Fruit fly (Drosophila melanogaster) whole organism, embryonic: ENCODE results near the gene Mal-B2.

Source experiments
- Ada2b ChIP-seq: fragments of 200-800 bp; sonication (Bioruptor generic); IDR thresholded peaks from 2 replicates; pipeline ENCODE4 v1.3.6; 2022; ENCODE audit warnings: missing biosample characterization, missing genetic modification characterization
- Atf6 ChIP-seq: fragments of 200-800 bp; sonication (Bioruptor generic); IDR thresholded peaks from 2 replicates; pipeline ENCODE4 v1.3.6; 2022; ENCODE audit warnings: missing biosample characterization, missing genetic modification characterization
- Awh ChIP-seq: fragments of 200-800 bp; sonication (Bioruptor generic); IDR thresholded peaks from 2 replicates; pipeline ENCODE4, ENCODE4 v1.3.6; 2022; ENCODE audit warnings: missing biosample characterization, missing genetic modification characterization
- CG10209 ChIP-seq: fragments of 200-800 bp; sonication (Bioruptor generic); optimal IDR thresholded peaks from 3 replicates; lab custom pipeline; 2017; ENCODE audit warnings: missing biosample characterization, mild to moderate bottlenecking, missing genetic modification characterization, missing genetic modification reagents
- CG10654 ChIP-seq: fragments of 200-800 bp; sonication (Bioruptor generic); optimal IDR thresholded peaks from 2 replicates; lab custom pipeline; 2016; ENCODE audit warnings: missing biosample characterization, missing genetic modification characterization
- CG10959 ChIP-seq: fragments of 200-800 bp; sonication (Bioruptor generic); IDR thresholded peaks from 2 replicates; pipeline ENCODE4 v1.3.6; 2022; ENCODE audit warnings: missing biosample characterization, missing genetic modification characterization
- CG11398 ChIP-seq: fragments of 200-800 bp; sonication (Bioruptor generic); optimal IDR thresholded peaks from 2 replicates; lab custom pipeline; 2016; ENCODE audit warnings: missing biosample characterization, missing genetic modification characterization
- CG11695 ChIP-seq: fragments of 200-800 bp; sonication (Bioruptor generic); IDR thresholded peaks from 3 replicates; pipeline ENCODE4 v1.3.6; 2022; ENCODE audit warnings: missing biosample characterization, missing genetic modification characterization
- CG14441 ChIP-seq: fragments of 200-800 bp; sonication (Bioruptor generic); IDR thresholded peaks from 2 replicates; pipeline ENCODE4 v1.3.6; 2022; ENCODE audit warnings: missing biosample characterization, missing genetic modification characterization
- CG14667 ChIP-seq: fragments of 200-800 bp; sonication (Bioruptor generic); IDR thresholded peaks from 2 replicates; pipeline ENCODE4 v1.3.6; 2022; ENCODE audit warnings: missing biosample characterization, missing genetic modification characterization
- CG17829 ChIP-seq: fragments of 200-800 bp; optimal IDR thresholded peaks from 2 replicates; lab custom pipeline; 2019; ENCODE audit warnings: missing biosample characterization, mild to moderate bottlenecking, missing genetic modification characterization, moderate library complexity
- CG1832 ChIP-seq: fragments of 200-800 bp; sonication (Bioruptor generic); optimal IDR thresholded peaks from 2 replicates; lab custom pipeline; 2017; ENCODE audit warnings: missing biosample characterization, mild to moderate bottlenecking, missing genetic modification characterization, inconsistent platforms
- CG2199 ChIP-seq: fragments of 200-800 bp; sonication (Bioruptor generic); IDR thresholded peaks from 3 replicates; pipeline ENCODE4 v1.3.6; 2022; ENCODE audit warnings: missing biosample characterization, missing genetic modification characterization
- CG31224 ChIP-seq: fragments of 200-800 bp; sonication (Bioruptor generic); IDR thresholded peaks from 2 replicates; pipeline ENCODE4 v1.3.6; 2022; ENCODE audit warnings: missing biosample characterization, missing genetic modification characterization
- CG31365 ChIP-seq: fragments of 200-800 bp; sonication (Bioruptor generic); optimal IDR thresholded peaks from 2 replicates; lab custom pipeline; 2018; ENCODE audit warnings: missing biosample characterization, mild to moderate bottlenecking, missing genetic modification characterization
- CG34224 ChIP-seq: fragments of 200-800 bp; sonication (Bioruptor generic); IDR thresholded peaks from 3 replicates; pipeline ENCODE4 v1.3.6; 2022; ENCODE audit warnings: missing biosample characterization, missing genetic modification characterization; ENCODE audit not compliant: partially characterized antibody
- CG3995 ChIP-seq: fragments of 200-800 bp; sonication (Bioruptor generic); optimal IDR thresholded peaks from 3 replicates; lab custom pipeline; 2016; ENCODE audit warnings: missing biosample characterization, missing genetic modification characterization
- CG4854 ChIP-seq: fragments of 200-800 bp; sonication (Bioruptor generic); optimal IDR thresholded peaks from 2 replicates; lab custom pipeline; 2016; ENCODE audit warnings: missing biosample characterization, missing genetic modification characterization, inconsistent platforms
- CG5245 ChIP-seq: fragments of 200-800 bp; sonication (Bioruptor generic); optimal IDR thresholded peaks from 3 replicates; lab custom pipeline; 2016; ENCODE audit warnings: missing biosample characterization, missing genetic modification characterization
- CG7372 ChIP-seq: fragments of 200-800 bp; sonication (Bioruptor generic); IDR thresholded peaks from 2 replicates; pipeline ENCODE4 v1.3.6; 2022; ENCODE audit warnings: missing biosample characterization, missing genetic modification characterization
- CG7963 ChIP-seq: fragments of 200-800 bp; sonication (Bioruptor generic); IDR thresholded peaks from 3 replicates; pipeline ENCODE4 v1.3.6; 2022; ENCODE audit warnings: missing biosample characterization, missing genetic modification characterization; ENCODE audit not compliant: partially characterized antibody
- CG8281 ChIP-seq: fragments of 200-800 bp; sonication (Bioruptor generic); optimal IDR thresholded peaks from 2 replicates; lab custom pipeline; 2018; ENCODE audit warnings: missing biosample characterization, mild to moderate bottlenecking, missing genetic modification characterization, moderate library complexity
- CG9797 ChIP-seq: fragments of 200-800 bp; sonication (Bioruptor generic); optimal IDR thresholded peaks from 3 replicates; lab custom pipeline; 2018; ENCODE audit warnings: missing biosample characterization, mild to moderate bottlenecking, missing genetic modification characterization
- Chrac-16 ChIP-seq: fragments of 200-800 bp; sonication (Bioruptor generic); optimal IDR thresholded peaks from 3 replicates; lab custom pipeline; 2016; ENCODE audit warnings: missing biosample characterization, missing genetic modification characterization
- CrebB ChIP-seq: fragments of 200-800 bp; sonication (Bioruptor generic); optimal IDR thresholded peaks from 3 replicates; lab custom pipeline; 2018; ENCODE audit warnings: missing biosample characterization, mild to moderate bottlenecking, missing genetic modification characterization
- Dek ChIP-seq: fragments of 200-800 bp; sonication (Bioruptor generic); optimal IDR thresholded peaks from 3 replicates; lab custom pipeline; 2019; ENCODE audit warnings: missing biosample characterization, mild to moderate bottlenecking, missing genetic modification characterization, moderate library complexity
- Doc2 ChIP-seq: fragments of 200-800 bp; sonication (Bioruptor generic); IDR thresholded peaks from 2 replicates; pipeline ENCODE4 v1.3.6; 2022; ENCODE audit warnings: missing biosample characterization, missing genetic modification characterization
- Kr ChIP-seq: fragments of 200-800 bp; sonication (Bioruptor generic); optimal IDR thresholded peaks from 2 replicates; lab custom pipeline; 2017; ENCODE audit warnings: missing biosample characterization, mild to moderate bottlenecking, missing genetic modification characterization
- Lim3 ChIP-seq: fragments of 200-800 bp; sonication (Bioruptor generic); IDR thresholded peaks from 2 replicates; pipeline ENCODE4 v1.3.6; 2022; ENCODE audit warnings: missing biosample characterization, missing genetic modification characterization
- Max ChIP-seq: fragments of 200-800 bp; sonication (Bioruptor generic); optimal IDR thresholded peaks from 2 replicates; lab custom pipeline; 2016; ENCODE audit warnings: missing biosample characterization, mild to moderate bottlenecking, missing genetic modification characterization
- Myb ChIP-seq: fragments of 200-800 bp; sonication (Bioruptor generic); optimal IDR thresholded peaks from 2 replicates; lab custom pipeline; 2016; ENCODE audit warnings: missing biosample characterization, missing genetic modification characterization
- NC2α ChIP-seq: fragments of 200-800 bp; sonication (Bioruptor generic); optimal IDR thresholded peaks from 2 replicates; lab custom pipeline; 2016; ENCODE audit warnings: missing biosample characterization, missing genetic modification characterization
- Nf-YC ChIP-seq: fragments of 200-800 bp; optimal IDR thresholded peaks from 3 replicates; lab custom pipeline; 2019; ENCODE audit warnings: missing biosample characterization, mild to moderate bottlenecking, missing genetic modification characterization, moderate library complexity
- PHDP ChIP-seq: fragments of 200-800 bp; sonication (Bioruptor generic); optimal IDR thresholded peaks from 3 replicates; lab custom pipeline; 2018; ENCODE audit warnings: missing biosample characterization, mild to moderate bottlenecking, missing genetic modification characterization, moderate library complexity
- Ptx1 ChIP-seq: fragments of 200-800 bp; sonication (Bioruptor generic); IDR thresholded peaks from 2 replicates; pipeline ENCODE4 v1.3.6; 2022; ENCODE audit warnings: missing biosample characterization, missing genetic modification characterization
- Scr ChIP-seq: fragments of 200-800 bp; sonication (Bioruptor generic); IDR thresholded peaks from 2 replicates; pipeline ENCODE4 v1.3.6; 2022; ENCODE audit warnings: missing biosample characterization, missing genetic modification characterization; ENCODE audit not compliant: partially characterized antibody
- Usf ChIP-seq: fragments of 200-800 bp; sonication (Bioruptor generic); optimal IDR thresholded peaks from 2 replicates; lab custom pipeline; 2017; ENCODE audit warnings: missing genotype, missing biosample characterization, missing genetic modification characterization
- Xrp1 ChIP-seq: fragments of 200-800 bp; sonication (Bioruptor generic); IDR thresholded peaks from 2 replicates; pipeline ENCODE4 v1.3.6; 2022; ENCODE audit warnings: missing biosample characterization, missing genetic modification characterization
- chn ChIP-seq: fragments of 200-800 bp; sonication (Bioruptor generic); optimal IDR thresholded peaks from 2 replicates; lab custom pipeline; 2016; ENCODE audit warnings: missing biosample characterization, missing genetic modification characterization
- crc ChIP-seq: fragments of 200-800 bp; sonication (Bioruptor generic); optimal IDR thresholded peaks from 2 replicates; lab custom pipeline; 2016; ENCODE audit warnings: missing biosample characterization, missing genetic modification characterization
- dan ChIP-seq: fragments of 200-800 bp; sonication (Bioruptor generic); IDR thresholded peaks from 2 replicates; pipeline ENCODE4 v1.3.6; 2022; ENCODE audit warnings: missing biosample characterization, missing genetic modification characterization
- emc ChIP-seq: fragments of 200-800 bp; sonication (Bioruptor generic); optimal IDR thresholded peaks from 2 replicates; lab custom pipeline; 2016; ENCODE audit warnings: missing biosample characterization, missing genetic modification characterization
- hb ChIP-seq: fragments of 200-800 bp; sonication (Bioruptor generic); IDR thresholded peaks from 3 replicates; pipeline ENCODE4 v1.3.6; 2022; ENCODE audit warnings: missing biosample characterization, missing genetic modification characterization; ENCODE audit not compliant: partially characterized antibody
- her ChIP-seq: fragments of 200-800 bp; sonication (Bioruptor generic); optimal IDR thresholded peaks from 2 replicates; lab custom pipeline; 2016; ENCODE audit warnings: missing biosample characterization, missing genetic modification characterization
- kay ChIP-seq: fragments of 200-800 bp; sonication (Bioruptor generic); optimal IDR thresholded peaks from 2 replicates; lab custom pipeline; 2016; ENCODE audit warnings: missing biosample characterization, missing genetic modification characterization
- luna ChIP-seq: fragments of 200-800 bp; sonication (Bioruptor generic); optimal IDR thresholded peaks from 2 replicates; lab custom pipeline; 2016; ENCODE audit warnings: missing biosample characterization, missing genetic modification characterization
- nom ChIP-seq: fragments of 200-800 bp; sonication (Bioruptor generic); optimal IDR thresholded peaks from 2 replicates; lab custom pipeline; 2017; ENCODE audit warnings: missing biosample characterization, missing genetic modification characterization, mild to moderate bottlenecking, moderate library complexity, missing genetic modification reagents
- otp ChIP-seq: fragments of 200-800 bp; sonication (Bioruptor generic); IDR thresholded peaks from 3 replicates; pipeline ENCODE4, ENCODE4 v1.3.6; 2022; ENCODE audit warnings: missing biosample characterization, missing genetic modification characterization
- unpg ChIP-seq: fragments of 200-800 bp; sonication (Bioruptor generic); optimal IDR thresholded peaks from 3 replicates; lab custom pipeline; 2018; ENCODE audit warnings: missing biosample characterization, mild to moderate bottlenecking, missing genetic modification characterization, moderate library complexity
- usp ChIP-seq: fragments of >200 bp; optimal IDR thresholded peaks from 2 replicates; lab custom pipeline; 2017; ENCODE audit warnings: missing biosample characterization, missing genetic modification characterization

Gene Mal-B2

dm6 chr2L:11808702-11809583 lies 40.8 kb upstream of the Mal-B2 start, which contains the start of gene crol (continued):
- no peak for TF ChIP-seq CG3995
- no peak for TF ChIP-seq chn (GFP tag; lab: Kevin White, UChicago)
- TF ChIP-seq CG5245 (GFP tag; lab: Kevin White, UChicago): peak; percentile 6
- peak; percentile 40 for TF ChIP-seq Dek (tag; lab: Kevin White, UChicago)
- TF ChIP-seq CG7372 (GFP tag; lab: Robert Waterston, UW): no peak
- TF ChIP-seq otp (GFP tag; lab: Robert Waterston, UW): peak; percentile 20; the same call in 1 of the 3 replicates
- peak; percentile 11 for TF ChIP-seq CG1832
- 0 out of 3 replicates have a peak, but pooled peaks have one; percentile 67 for TF ChIP-seq CG2199 (GFP tag; lab: Robert Waterston, UW)
- no peak for TF ChIP-seq PHDP (tag; lab: Kevin White, UChicago)
- TF ChIP-seq CG9797: peak; percentile 87
- TF ChIP-seq Scr (GFP tag; lab: Robert Waterston, UW): peak; percentile 81
- TF ChIP-seq Atf6 (GFP tag; lab: Robert Waterston, UW): 0 out of 2 replicates have a peak, but pooled peaks have one; percentile 16
- no peak for TF ChIP-seq CG31224 (GFP tag; lab: Robert Waterston, UW)
- TF ChIP-seq CG14667: no peak
- no peak for TF ChIP-seq Usf
- TF ChIP-seq hb: peak; percentile 67; the same call in 2 of the 3 replicates
- no peak for TF ChIP-seq CG10959 (GFP tag; lab: Robert Waterston, UW)
- TF ChIP-seq CG10209 (GFP tag; lab: Kevin White, UChicago): peak; percentile 2
- TF ChIP-seq CG14441 (GFP tag; lab: Robert Waterston, UW): no peak
- TF ChIP-seq Lim3: no peak
- TF ChIP-seq unpg (GFP tag; lab: Kevin White, UChicago): peak; percentile 35
- no peak for TF ChIP-seq CG11398
- no peak for TF ChIP-seq CrebB (tag; lab: Kevin White, UChicago)
- no peak for TF ChIP-seq Kr
- TF ChIP-seq luna (GFP tag; lab: Kevin White, UChicago): no peak
- TF ChIP-seq CG17829 (tag; lab: Kevin White, UChicago): peak; percentile 39
- no peak for TF ChIP-seq Chrac-16 (GFP tag; lab: Kevin White, UChicago)
- no peak for TF ChIP-seq CG10654 (GFP tag; lab: Kevin White, UChicago)
- TF ChIP-seq CG4854 (GFP tag; lab: Kevin White, UChicago): no peak
- no peak for TF ChIP-seq crc
- TF ChIP-seq Doc2 (GFP tag; lab: Robert Waterston, UW): no peak
- no peak for TF ChIP-seq Awh (GFP tag; lab: Robert Waterston, UW)
- TF ChIP-seq CG7963 (GFP tag; lab: Robert Waterston, UW): peak; percentile 74
- TF ChIP-seq CG8281 (tag; lab: Kevin White, UChicago): no peak
- TF ChIP-seq Ada2b (GFP tag; lab: Robert Waterston, UW): no peak
- no peak for TF ChIP-seq emc (GFP tag; lab: Kevin White, UChicago)
- TF ChIP-seq CG11695 (GFP tag; lab: Robert Waterston, UW): no peak
- peak; percentile 66 for TF ChIP-seq nom (GFP tag; lab: Kevin White, UChicago)
- TF ChIP-seq usp (GFP tag; lab: Kevin White, UChicago): no peak
- no peak for TF ChIP-seq Myb (GFP tag; lab: Kevin White, UChicago)
- TF ChIP-seq Ptx1 (GFP tag; lab: Robert Waterston, UW): no peak
- TF ChIP-seq Xrp1 (GFP tag; lab: Robert Waterston, UW): peak; percentile 24; the same call in 1 of the 2 replicates
- peak; percentile 88 for TF ChIP-seq CG34224 (GFP tag; lab: Robert Waterston, UW)
- TF ChIP-seq Nf-YC: peak; percentile 15
- TF ChIP-seq Max (GFP tag; lab: Kevin White, UChicago): no peak
- TF ChIP-seq CG31365 (tag; lab: Kevin White, UChicago): peak; percentile 1
- no peak for TF ChIP-seq dan (GFP tag; lab: Robert Waterston, UW)
- no peak for TF ChIP-seq her (GFP tag; lab: Kevin White, UChicago)
- no peak for TF ChIP-seq NC2α (GFP tag; lab: Kevin White, UChicago)
- no peak for TF ChIP-seq kay (GFP tag; lab: Kevin White, UChicago)
